Fruit fly (Drosophila melanogaster) whole organism, embryonic: ENCODE data around the gene Gs2.

ENCODE experiments used
- CG10267 ChIP-seq: fragments of 200-800 bp; sonication (Bioruptor generic); optimal IDR thresholded peaks from 2 replicates; lab custom pipeline; 2018; ENCODE audit warnings: missing biosample characterization, mild to moderate bottlenecking, missing genetic modification characterization, moderate library complexity
- CG10654 ChIP-seq: fragments of 200-800 bp; sonication (Bioruptor generic); optimal IDR thresholded peaks from 2 replicates; lab custom pipeline; 2016; ENCODE audit warnings: missing biosample characterization, missing genetic modification characterization
- CG12104 ChIP-seq: fragments of 200-800 bp; sonication (Bioruptor generic); optimal IDR thresholded peaks from 3 replicates; lab custom pipeline; 2016; ENCODE audit warnings: missing biosample characterization, missing genetic modification characterization
- CG12391 ChIP-seq: fragments of 200-800 bp; sonication (Bioruptor generic); optimal IDR thresholded peaks from 3 replicates; lab custom pipeline; 2018; ENCODE audit warnings: missing biosample characterization, mild to moderate bottlenecking, missing genetic modification characterization, moderate library complexity
- CG13123 ChIP-seq: fragments of 200-800 bp; sonication (Bioruptor generic); optimal IDR thresholded peaks from 2 replicates; lab custom pipeline; 2016; ENCODE audit warnings: missing biosample characterization, missing genetic modification characterization
- CG13424 ChIP-seq: fragments of 200-800 bp; sonication (Bioruptor generic); optimal IDR thresholded peaks from 2 replicates; lab custom pipeline; 2019; ENCODE audit warnings: missing biosample characterization, mild to moderate bottlenecking, missing genetic modification characterization, moderate library complexity
- CG14441 ChIP-seq: fragments of 200-800 bp; sonication (Bioruptor generic); IDR thresholded peaks from 2 replicates; pipeline ENCODE4 v1.3.6; 2022; ENCODE audit warnings: missing biosample characterization, missing genetic modification characterization
- CG14965 ChIP-seq: fragments of 200-800 bp; sonication (Bioruptor generic); optimal IDR thresholded peaks from 2 replicates; lab custom pipeline; 2016; ENCODE audit warnings: missing biosample characterization, missing genetic modification characterization, borderline replicate concordance
- CG15011 ChIP-seq: fragments of 200-800 bp; sonication (Bioruptor generic); optimal IDR thresholded peaks from 3 replicates; lab custom pipeline; 2018; ENCODE audit warnings: missing biosample characterization, mild to moderate bottlenecking, missing genetic modification characterization
- CG1529 ChIP-seq: fragments of 200-800 bp; sonication (Bioruptor generic); optimal IDR thresholded peaks from 3 replicates; lab custom pipeline; 2018; ENCODE audit warnings: missing biosample characterization, missing genetic modification characterization
- CG17912 ChIP-seq: fragments of 200-800 bp; sonication (Bioruptor generic); optimal IDR thresholded peaks from 2 replicates; lab custom pipeline; 2018; ENCODE audit warnings: missing biosample characterization, mild to moderate bottlenecking, missing genetic modification characterization
- CG1832 ChIP-seq: fragments of 200-800 bp; sonication (Bioruptor generic); optimal IDR thresholded peaks from 2 replicates; lab custom pipeline; 2017; ENCODE audit warnings: missing biosample characterization, mild to moderate bottlenecking, missing genetic modification characterization, inconsistent platforms
- CG3407 ChIP-seq: fragments of 200-800 bp; sonication (Bioruptor generic); optimal IDR thresholded peaks from 2 replicates; lab custom pipeline; 2018; ENCODE audit warnings: missing biosample characterization, mild to moderate bottlenecking, missing genetic modification characterization
- CG4617 ChIP-seq: fragments of 200-800 bp; sonication (Bioruptor generic); optimal IDR thresholded peaks from 3 replicates; lab custom pipeline; 2016; ENCODE audit warnings: missing biosample characterization, missing genetic modification characterization, borderline replicate concordance
- CG6254 ChIP-seq: fragments of 200-800 bp; sonication (Bioruptor generic); optimal IDR thresholded peaks from 3 replicates; lab custom pipeline; 2017; ENCODE audit warnings: mild to moderate bottlenecking, missing biosample characterization, missing genetic modification reagents, missing genetic modification characterization
- CG6272 ChIP-seq: fragments of 200-800 bp; sonication (Bioruptor generic); IDR thresholded peaks from 2 replicates; pipeline ENCODE4 v1.3.6; 2022; ENCODE audit warnings: missing biosample characterization, missing genetic modification characterization
- CG6654 ChIP-seq: fragments of 200-800 bp; sonication (Bioruptor generic); optimal IDR thresholded peaks from 2 replicates; lab custom pipeline; 2017; ENCODE audit warnings: missing biosample characterization, mild to moderate bottlenecking, missing genetic modification characterization
- CG6689 ChIP-seq: fragments of 200-800 bp; sonication (Bioruptor generic); IDR thresholded peaks from 2 replicates; pipeline ENCODE4 v1.3.6; 2022; ENCODE audit warnings: missing biosample characterization, missing genetic modification characterization
- CG6791 ChIP-seq: fragments of 200-800 bp; sonication (Bioruptor generic); IDR thresholded peaks from 3 replicates; pipeline ENCODE4 v1.3.6; 2022; ENCODE audit warnings: missing biosample characterization, missing genetic modification characterization; ENCODE audit not compliant: partially characterized antibody
- CG7271 ChIP-seq: fragments of 200-800 bp; sonication (Bioruptor generic); optimal IDR thresholded peaks from 2 replicates; lab custom pipeline; 2018; ENCODE audit warnings: missing biosample characterization, mild to moderate bottlenecking, missing genetic modification characterization, moderate library complexity
- CG7556 ChIP-seq: fragments of 200-800 bp; sonication (Bioruptor generic); optimal IDR thresholded peaks from 2 replicates; lab custom pipeline; 2017; ENCODE audit warnings: missing biosample characterization, mild to moderate bottlenecking, missing genetic modification characterization
- CG8290 ChIP-seq, 3 experiments: fragments of 200-800 bp; sonication (Bioruptor generic); optimal IDR thresholded peaks; 2 replicates each; lab custom pipeline; 2016 to 2019; ENCODE audit warnings: missing biosample characterization in 3 of 3, missing genetic modification characterization in 3 of 3, mild to moderate bottlenecking in 2 of 3, moderate library complexity in 1 of 3
- Fer3 ChIP-seq: fragments of 200-800 bp; sonication (Bioruptor generic); optimal IDR thresholded peaks from 2 replicates; lab custom pipeline; 2018; ENCODE audit warnings: missing biosample characterization, mild to moderate bottlenecking, missing genetic modification characterization, moderate library complexity
- HHEX ChIP-seq: fragments of 200-800 bp; sonication (Bioruptor generic); optimal IDR thresholded peaks from 3 replicates; lab custom pipeline; 2017; ENCODE audit warnings: missing biosample characterization, mild to moderate bottlenecking, missing genetic modification characterization, missing genetic modification reagents
- Hr3 ChIP-seq: fragments of 200-800 bp; sonication (Bioruptor generic); optimal IDR thresholded peaks from 3 replicates; lab custom pipeline; 2016; ENCODE audit warnings: missing biosample characterization, missing genetic modification characterization
- Jarid2 ChIP-seq: fragments of 200-800 bp; sonication (Bioruptor generic); optimal IDR thresholded peaks from 3 replicates; lab custom pipeline; 2017; ENCODE audit warnings: mild to moderate bottlenecking, missing biosample characterization, missing genetic modification reagents, missing genetic modification characterization
- Nf-YA ChIP-seq: fragments of 200-800 bp; sonication (Bioruptor generic); IDR thresholded peaks from 2 replicates; pipeline ENCODE4 v1.3.6; 2022; ENCODE audit warnings: missing biosample characterization, missing genetic modification characterization
- NfI ChIP-seq: fragments of 200-800 bp; sonication (Bioruptor generic); optimal IDR thresholded peaks from 3 replicates; lab custom pipeline; 2018; ENCODE audit warnings: missing biosample characterization, mild to moderate bottlenecking, missing genetic modification characterization, moderate library complexity
- Opbp ChIP-seq: fragments of 200-800 bp; sonication (Bioruptor generic); IDR thresholded peaks from 3 replicates; pipeline ENCODE4 v1.3.6; 2022; ENCODE audit warnings: missing biosample characterization, missing genetic modification characterization; ENCODE audit not compliant: partially characterized antibody
- Scr ChIP-seq: fragments of 200-800 bp; sonication (Bioruptor generic); IDR thresholded peaks from 2 replicates; pipeline ENCODE4 v1.3.6; 2022; ENCODE audit warnings: missing biosample characterization, missing genetic modification characterization; ENCODE audit not compliant: partially characterized antibody
- Sox100B ChIP-seq: fragments of 200-800 bp; sonication (Bioruptor generic); optimal IDR thresholded peaks from 3 replicates; lab custom pipeline; 2018; ENCODE audit warnings: missing biosample characterization, mild to moderate bottlenecking, missing genetic modification characterization
- Trl ChIP-seq, 3 experiments: fragments of >200 bp in 2 of 3; fragments of 200-800 bp in 1 of 3; sonication (Bioruptor generic) in 1 of 3; optimal IDR thresholded peaks; 2 replicates in 1 of 3; 3 replicates in 2 of 3; lab custom pipeline; 2016 to 2017; ENCODE audit warnings: missing biosample characterization in 1 of 3, missing genetic modification characterization in 1 of 3
- YL-1 ChIP-seq: fragments of 200-800 bp; sonication (Bioruptor generic); optimal IDR thresholded peaks from 3 replicates; lab custom pipeline; 2017; ENCODE audit warnings: missing biosample characterization, mild to moderate bottlenecking, missing genetic modification characterization
- ac ChIP-seq: fragments of 200-800 bp; sonication (Bioruptor generic); optimal IDR thresholded peaks from 3 replicates; lab custom pipeline; 2017; ENCODE audit warnings: missing biosample characterization, mild to moderate bottlenecking, missing genetic modification characterization
- az2 ChIP-seq: fragments of 200-800 bp; sonication (Bioruptor generic); optimal IDR thresholded peaks from 3 replicates; lab custom pipeline; 2016; ENCODE audit warnings: missing biosample characterization, missing genetic modification characterization
- cas ChIP-seq: fragments of 200-800 bp; sonication (Bioruptor generic); IDR thresholded peaks from 2 replicates; pipeline ENCODE4 v1.3.6; 2022; ENCODE audit warnings: missing biosample characterization, missing genetic modification characterization
- chm ChIP-seq: fragments of 200-800 bp; sonication (Bioruptor generic); IDR thresholded peaks from 2 replicates; pipeline ENCODE4 v1.3.6; 2022; ENCODE audit warnings: missing biosample characterization, missing genetic modification characterization
- da ChIP-seq: fragments of 200-800 bp; sonication (Bioruptor generic); optimal IDR thresholded peaks from 2 replicates; lab custom pipeline; 2016; ENCODE audit warnings: missing biosample characterization, missing genetic modification characterization
- danr ChIP-seq: fragments of 200-800 bp; sonication (Bioruptor generic); IDR thresholded peaks from 2 replicates; pipeline ENCODE4 v1.3.6; 2022; ENCODE audit warnings: missing biosample characterization, missing genetic modification characterization
- gem ChIP-seq: fragments of 200-800 bp; sonication (Bioruptor generic); optimal IDR thresholded peaks from 2 replicates; lab custom pipeline; 2019; ENCODE audit warnings: missing biosample characterization, mild to moderate bottlenecking, missing genetic modification characterization, moderate library complexity
- gsb-n ChIP-seq: fragments of 200-800 bp; sonication (Bioruptor generic); optimal IDR thresholded peaks from 3 replicates; lab custom pipeline; 2018; ENCODE audit warnings: missing biosample characterization, mild to moderate bottlenecking, missing genetic modification characterization
- h ChIP-seq: fragments of >200 bp; optimal IDR thresholded peaks from 2 replicates; lab custom pipeline; 2017
- ham ChIP-seq: fragments of 200-800 bp; sonication (Bioruptor generic); IDR thresholded peaks from 2 replicates; pipeline ENCODE4 v1.3.6; 2022; ENCODE audit warnings: missing biosample characterization, missing genetic modification characterization
- insv ChIP-seq, 2 experiments: fragments of 200-800 bp; sonication (Bioruptor generic); optimal IDR thresholded peaks; 3 replicates each; lab custom pipeline; 2016 to 2018; ENCODE audit warnings: missing biosample characterization in 2 of 2, missing genetic modification characterization in 2 of 2
- lmd ChIP-seq: fragments of 200-800 bp; sonication (Bioruptor generic); IDR thresholded peaks from 2 replicates; pipeline ENCODE4 v1.3.6; 2022; ENCODE audit warnings: missing biosample characterization, missing genetic modification characterization
- org-1 ChIP-seq: fragments of 200-800 bp; sonication (Bioruptor generic); optimal IDR thresholded peaks from 2 replicates; lab custom pipeline; 2017; ENCODE audit warnings: missing biosample characterization, missing genetic modification characterization
- pum ChIP-seq: fragments of 200-800 bp; sonication (Bioruptor generic); optimal IDR thresholded peaks from 2 replicates; lab custom pipeline; 2016; ENCODE audit warnings: missing biosample characterization, missing genetic modification characterization
- run ChIP-seq: fragments of 200-800 bp; sonication (Bioruptor generic); optimal IDR thresholded peaks from 3 replicates; lab custom pipeline; 2018; ENCODE audit warnings: missing biosample characterization, mild to moderate bottlenecking, missing genetic modification characterization
- vfl ChIP-seq: fragments of 200-800 bp; sonication (Bioruptor generic); optimal IDR thresholded peaks from 2 replicates; lab custom pipeline; 2016; ENCODE audit warnings: missing biosample characterization, missing genetic modification characterization
- wor ChIP-seq: fragments of 200-800 bp; sonication (Bioruptor generic); IDR thresholded peaks from 2 replicates; pipeline ENCODE4 v1.3.6; 2022; ENCODE audit warnings: missing biosample characterization, missing genetic modification characterization
- zf30C ChIP-seq: fragments of 200-800 bp; sonication (Bioruptor generic); optimal IDR thresholded peaks from 3 replicates; lab custom pipeline; 2018; ENCODE audit warnings: missing biosample characterization, mild to moderate bottlenecking, missing genetic modification characterization

Gs2 gene

dm6 chrX:11440944-11441343 lies 18.3 kb downstream of the Gs2 start (continued):
- TF ChIP-seq CG4617 (no peak), CG6254 (GFP tag; lab: Kevin White, UChicago) (no peak), cas (GFP tag; lab: Robert Waterston, UW) (no peak), CG8290 (GFP tag; optimal IDR thresholded peaks at IDR 0.05; lab: Kevin White, UChicago) (no peak), CG8290 (tag; optimal IDR thresholded peaks at IDR 0.05; lab: Kevin White, UChicago) (no peak), run (no peak), CG1832 (GFP tag; lab: Kevin White, UChicago) (no peak), org-1 (GFP tag; lab: Kevin White, UChicago) (no peak), CG14965 (GFP tag; lab: Kevin White, UChicago) (no peak), danr (GFP tag; lab: Robert Waterston, UW) (no peak), CG12391 (peak; percentile 18), CG10654 (GFP tag; lab: Kevin White, UChicago) (no peak), CG17912 (no peak), ham (GFP tag; lab: Robert Waterston, UW) (no peak), Fer3 (no peak), Nf-YA (no peak), gsb-n (tag; lab: Kevin White, UChicago) (no peak), pum (GFP tag; lab: Kevin White, UChicago) (no peak), Hr3 (GFP tag; lab: Kevin White, UChicago) (peak; percentile 15), Scr (no peak), CG6689 (GFP tag; lab: Robert Waterston, UW) (no peak), NfI (GFP tag; lab: Kevin White, UChicago) (no peak), Jarid2 (GFP tag; lab: Kevin White, UChicago) (no peak), h (lab: Kevin White, UChicago) (no peak), vfl (no peak), CG6272 (GFP tag; lab: Robert Waterston, UW) (no peak), CG10267 (tag; lab: Kevin White, UChicago) (no peak), ac (no peak), Opbp (GFP tag; lab: Robert Waterston, UW) (no peak), CG12104 (GFP tag; lab: Kevin White, UChicago) (peak; percentile 29), CG7271 (tag; lab: Kevin White, UChicago) (no peak), CG1529 (GFP tag; lab: Kevin White, UChicago) (no peak), CG7556 (GFP tag; lab: Kevin White, UChicago) (peak; percentile 20), CG14441 (GFP tag; lab: Robert Waterston, UW) (no peak), az2 (no peak), Trl (optimal IDR thresholded peaks at IDR 0.05; lab: Kevin White, UChicago) (no peak), Trl (GFP tag; optimal IDR thresholded peaks at IDR 0.05; lab: Kevin White, UChicago) (no peak), wor (no peak), HHEX (GFP tag; lab: Kevin White, UChicago) (no peak), YL-1 (GFP tag; lab: Kevin White, UChicago) (no peak), CG15011 (GFP tag; lab: Kevin White, UChicago) (no peak), CG6791 (GFP tag; lab: Robert Waterston, UW) (no peak), insv (GFP tag; optimal IDR thresholded peaks at IDR 0.05; lab: Kevin White, UChicago) (no peak), chm (GFP tag; lab: Robert Waterston, UW) (no peak), da (GFP tag; lab: Kevin White, UChicago) (no peak), CG3407 (GFP tag; lab: Kevin White, UChicago) (no peak), zf30C (GFP tag; lab: Kevin White, UChicago) (no peak), Sox100B (peak; percentile 44), lmd (GFP tag; lab: Robert Waterston, UW) (peak; percentile 45), gem (peak; percentile 68), CG13424 (tag; lab: Kevin White, UChicago) (peak; percentile 54), CG13123 (GFP tag; lab: Kevin White, UChicago) (no peak), CG6654 (GFP tag; lab: Kevin White, UChicago) (no peak)
